Fruit fly (Drosophila melanogaster): Measurements from ENCODE around the gene CG17211.
A peak's percentile ranks its signal among the peaks of the same experiment; 100 is the strongest.

Gene CG17211

DNA sequence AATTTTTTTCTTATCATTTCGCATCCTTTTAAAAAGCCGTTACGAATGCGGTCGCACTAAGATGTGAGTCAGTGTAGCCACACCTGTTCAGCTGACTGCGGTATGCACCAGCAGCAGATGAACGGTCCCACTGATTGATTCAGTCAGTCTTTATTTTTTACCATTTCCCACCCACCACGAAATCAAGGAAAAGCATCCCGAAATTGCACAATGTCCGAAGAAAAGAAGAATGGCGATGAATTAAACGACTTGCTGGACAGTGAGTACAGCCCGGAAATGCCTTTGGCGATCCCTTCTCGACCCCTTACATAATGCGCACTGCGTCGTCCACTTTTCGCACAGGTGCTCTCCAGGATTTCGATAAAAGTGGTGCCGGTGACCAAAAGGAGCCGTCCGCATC lies 20.5 kb upstream of the CG17211 start (continued):
- TF ChIP-seq Rfx (GFP tag; IDR thresholded peaks at IDR 0.05) (peak; percentile 15; the same call in 1 of the 2 replicates), CG4617 (GFP tag; optimal IDR thresholded peaks at IDR 0.05; ENCODE audit: borderline replicate concordance) (peak; percentile 87), CG7271 (tag; optimal IDR thresholded peaks at IDR 0.05) (no peak), CG4854 (GFP tag; optimal IDR thresholded peaks at IDR 0.05) (no peak), CTCF (GFP tag; optimal IDR thresholded peaks at IDR 0.05) (peak; percentile 21), CG4424 (GFP tag; optimal IDR thresholded peaks at IDR 0.05) (no peak), Pdp1 (GFP tag; optimal IDR thresholded peaks at IDR 0.05) (peak in 1 of 2 experiments; percentile 89), rib (GFP tag; IDR thresholded peaks at IDR 0.05) (no peak), Sox100B (GFP tag; optimal IDR thresholded peaks at IDR 0.05) (no peak), Nf-YB (GFP tag; optimal IDR thresholded peaks at IDR 0.05) (peak; percentile 14), CG17829 (tag; optimal IDR thresholded peaks at IDR 0.05) (peak; percentile 34), CG42726 (GFP tag; IDR thresholded peaks at IDR 0.05; ENCODE audit: partially characterized antibody) (peak; percentile 8; the same call in 1 of the 2 replicates), CG1603 (tag; optimal IDR thresholded peaks at IDR 0.05) (peak; percentile 74), E2f2 (GFP tag; IDR thresholded peaks at IDR 0.05) (peak; percentile 77), CG18764 (GFP tag; optimal IDR thresholded peaks at IDR 0.05) (no peak), CG15601 (tag; optimal IDR thresholded peaks at IDR 0.05) (no peak), BEAF-32 (GFP tag; optimal IDR thresholded peaks at IDR 0.05) (peak; percentile 38), zen (tag; optimal IDR thresholded peaks at IDR 0.05) (peak; percentile 7), ranshi (GFP tag; IDR thresholded peaks at IDR 0.05) (no peak; the same call in 1 of the 2 replicates), CG3726 (GFP tag; IDR thresholded peaks at IDR 0.05) (no peak), inv (GFP tag; IDR thresholded peaks at IDR 0.05; ENCODE audit: partially characterized antibody) (no peak), CG8290 (GFP tag; optimal IDR thresholded peaks at IDR 0.05) (no peak), CG8290 (tag; optimal IDR thresholded peaks at IDR 0.05) (no peak), CG13287 (GFP tag; IDR thresholded peaks at IDR 0.05; ENCODE audit: partially characterized antibody) (peak; percentile 46; the same call in 1 of the 2 replicates), CG10543 (GFP tag; optimal IDR thresholded peaks at IDR 0.05) (no peak), maf-S (GFP tag; optimal IDR thresholded peaks at IDR 0.05) (no peak), CG34422 (GFP tag; IDR thresholded peaks at IDR 0.05) (peak; percentile 50; the same call in 1 of the 3 replicates), MBD-R2 (GFP tag; IDR thresholded peaks at IDR 0.05) (peak; percentile 60), Lim3 (GFP tag; IDR thresholded peaks at IDR 0.05) (no peak), Optix (GFP tag; IDR thresholded peaks at IDR 0.05) (no peak), gfzf (GFP tag; optimal IDR thresholded peaks at IDR 0.05) (peak; percentile 90), HLH3B (GFP tag; IDR thresholded peaks at IDR 0.05) (no peak), seq (GFP tag; IDR thresholded peaks at IDR 0.05) (no peak), CG2116 (GFP tag; optimal IDR thresholded peaks at IDR 0.05) (peak; percentile 48), CG6683 (GFP tag; optimal IDR thresholded peaks at IDR 0.05) (no peak), CG17186 (GFP tag; optimal IDR thresholded peaks at IDR 0.05) (peak; percentile 33), Dbx (GFP tag; IDR thresholded peaks at IDR 0.05) (no peak), CG4328 (GFP tag; optimal IDR thresholded peaks at IDR 0.05) (no peak), E2f1 (GFP tag; IDR thresholded peaks at IDR 0.05) (no peak), ewg (GFP tag; optimal IDR thresholded peaks at IDR 0.05) (no peak), Antp (GFP tag; optimal IDR thresholded peaks at IDR 0.05) (no peak), CoRest (tag; optimal IDR thresholded peaks at IDR 0.05) (peak; percentile 56), Poxn (GFP tag; IDR thresholded peaks at IDR 0.05) (no peak), Sry-δ (GFP tag; optimal IDR thresholded peaks at IDR 0.05) (peak; percentile 24), CG7987 (GFP tag; optimal IDR thresholded peaks at IDR 0.05) (peak; percentile 4), cato (GFP tag; optimal IDR thresholded peaks at IDR 0.05; ENCODE audit: borderline replicate concordance) (no peak), HLH4C (GFP tag; IDR thresholded peaks at IDR 0.05; ENCODE audit: partially characterized antibody) (no peak), lbe (GFP tag; optimal IDR thresholded peaks at IDR 0.05) (no peak), CG11723 (GFP tag; optimal IDR thresholded peaks at IDR 0.05) (no peak), slp2 (GFP tag; optimal IDR thresholded peaks at IDR 0.05) (no peak), Dp (GFP tag; optimal IDR thresholded peaks at IDR 0.05) (peak; percentile 75)

Data from whole organism, embryonic.